Worm (Caenorhabditis elegans): ENCODE measurements around the gene F58F12.3.

ce11 chrII:6383183-6383695 is 7.9 kb downstream of the F58F12.3 start, which contains the start of gene F58F12.1:
- TF ChIP-seq elt-2 (tag; optimal IDR thresholded peaks at IDR 0.05) (no peak), nhr-77 (tag; optimal IDR thresholded peaks at IDR 0.05) (no peak), sptf-1 (tag; optimal IDR thresholded peaks at IDR 0.05) (no peak), sox-4 (tag; optimal IDR thresholded peaks at IDR 0.05) (peak; percentile 41), nhr-11 (tag; optimal IDR thresholded peaks at IDR 0.05) (no peak), lin-39 (tag; optimal IDR thresholded peaks at IDR 0.05) (no peak), lin-13 (GFP tag; optimal IDR thresholded peaks at IDR 0.05) (peak; percentile 50), snpc-4 (tag; optimal IDR thresholded peaks at IDR 0.05) (peak; percentile 64), nhr-20 (tag; optimal IDR thresholded peaks at IDR 0.05) (peak; percentile 62), nhr-28 (tag; optimal IDR thresholded peaks at IDR 0.05) (no peak), zag-1 (tag; optimal IDR thresholded peaks at IDR 0.05) (no peak), jun-1 (tag; optimal IDR thresholded peaks at IDR 0.05) (peak; percentile 44)
